Worm (Caenorhabditis elegans): Measurements from ENCODE around the gene col-2.

Gene col-2

ce11 chrIV:10128446-10128845 is 43.2 kb upstream of the col-2 start:
- TF ChIP-seq ztf-11 (tag; optimal IDR thresholded peaks at IDR 0.05), result no peak
- TF ChIP-seq mml-1 (tag; optimal IDR thresholded peaks at IDR 0.05), result no peak
- no peak for TF ChIP-seq fkh-2 (tag; optimal IDR thresholded peaks at IDR 0.05)
- no peak for TF ChIP-seq unc-39 (tag; optimal IDR thresholded peaks at IDR 0.05)
- TF ChIP-seq sea-2 (GFP tag; optimal IDR thresholded peaks at IDR 0.05), result no peak
- no peak for TF ChIP-seq egl-5 (tag; optimal IDR thresholded peaks at IDR 0.05)
- no peak for TF ChIP-seq ceh-28 (tag; optimal IDR thresholded peaks at IDR 0.05)
- no peak for TF ChIP-seq lsy-12 (tag; optimal IDR thresholded peaks at IDR 0.05)
- no peak for TF ChIP-seq skn-1 (tag; optimal IDR thresholded peaks at IDR 0.05)
- no peak for TF ChIP-seq hmg-11 (tag; optimal IDR thresholded peaks at IDR 0.05)
- TF ChIP-seq nhr-23 (tag; optimal IDR thresholded peaks at IDR 0.05), result no peak
- TF ChIP-seq pqm-1 (tag; optimal IDR thresholded peaks at IDR 0.05), result no peak
- no peak for TF ChIP-seq ama-1 (optimal IDR thresholded peaks at IDR 0.05)
- no peak for TF ChIP-seq egl-27 (tag; optimal IDR thresholded peaks at IDR 0.05)
- no peak for TF ChIP-seq nhr-237 (tag; optimal IDR thresholded peaks at IDR 0.05)
- no peak for TF ChIP-seq nhr-11 (tag; optimal IDR thresholded peaks at IDR 0.05)
- no peak for TF ChIP-seq jun-1 (tag; optimal IDR thresholded peaks at IDR 0.05)

- TF ChIP-seq lin-39 (tag; optimal IDR thresholded peaks at IDR 0.05) (no peak), nfya-1 (tag; optimal IDR thresholded peaks at IDR 0.05; ENCODE audit: insufficient read depth) (no peak), ZK546.5 (tag; optimal IDR thresholded peaks at IDR 0.05) (no peak), R02D3.7 (tag; optimal IDR thresholded peaks at IDR 0.05) (no peak), nhr-76 (tag; optimal IDR thresholded peaks at IDR 0.05) (no peak), nhr-11 (tag; optimal IDR thresholded peaks at IDR 0.05) (no peak)
Observed at ce11 chrIV:10126544-10126943, 41.3 kb upstream of the col-2 start, which contains the start of gene ctf-18. Gene ctf-18 (minus strand): TSS chrIV:10126644.

DNA sequence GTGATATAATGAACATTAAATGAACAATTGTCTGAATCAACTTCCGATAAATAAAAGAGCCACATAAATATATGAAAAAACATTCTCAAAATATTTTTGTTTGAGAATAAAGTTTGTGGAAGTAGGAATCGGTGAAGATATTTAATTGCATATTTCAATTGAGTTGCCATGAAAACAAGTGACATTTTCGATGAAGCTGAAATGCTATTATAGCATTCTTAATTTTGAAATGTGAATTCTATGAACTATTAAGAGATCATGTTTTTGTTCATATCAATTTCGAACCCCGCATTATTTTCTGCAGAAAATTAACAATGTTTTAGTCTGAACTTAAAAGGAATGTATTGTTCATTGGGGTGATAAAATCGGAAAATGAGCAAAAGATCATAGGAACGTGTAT is 37.0 kb upstream of the col-2 start, which contains the start of gene irld-21:
irld-21 (minus strand) TSS at position 101 of the 400 bp plus-strand sequence.
- no peak for TF ChIP-seq elt-2 (tag; optimal IDR thresholded peaks at IDR 0.05)
- TF ChIP-seq snpc-4 (tag; optimal IDR thresholded peaks at IDR 0.05), result no peak
- no peak for TF ChIP-seq fkh-10 (GFP tag; optimal IDR thresholded peaks at IDR 0.05)
- TF ChIP-seq pha-4 (tag; optimal IDR thresholded peaks at IDR 0.05), result no peak
- TF ChIP-seq ztf-11 (tag; optimal IDR thresholded peaks at IDR 0.05), result no peak
- no peak for TF ChIP-seq unc-62 (GFP tag; optimal IDR thresholded peaks at IDR 0.05)

- TF ChIP-seq tbx-2 (tag; optimal IDR thresholded peaks at IDR 0.05), result no peak
- no peak for TF ChIP-seq nhr-237 (tag; optimal IDR thresholded peaks at IDR 0.05)
Observed at ce11 chrIV:10116765-10117164, 31.5 kb upstream of the col-2 start.

DNA sequence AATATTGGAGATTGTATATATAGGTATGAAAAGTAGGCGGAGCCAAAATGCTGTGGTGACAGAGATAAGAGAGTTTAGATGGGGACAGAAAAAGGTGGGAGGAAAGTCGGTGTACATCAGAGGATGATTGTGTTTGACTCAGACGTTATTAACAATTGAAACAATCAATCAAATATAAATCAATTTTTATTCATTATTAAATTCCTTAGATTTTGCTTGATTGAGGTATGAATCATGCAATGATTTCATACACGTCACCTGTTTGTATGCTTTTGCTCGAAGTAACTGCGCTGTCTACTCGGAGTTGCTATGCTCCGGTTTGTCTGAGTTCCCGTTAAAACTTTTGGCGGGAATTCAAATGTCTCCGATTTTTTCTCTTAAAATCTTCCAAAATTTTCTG is 29.9 kb upstream of the col-2 start, which contains the start of gene C04G2.10:
C04G2.10 (plus strand) TSS at position 301 of the 400 bp plus-strand sequence.
- TF ChIP-seq fkh-2 (tag; optimal IDR thresholded peaks at IDR 0.05), result no peak
- no peak for TF ChIP-seq egl-27 (tag; optimal IDR thresholded peaks at IDR 0.05)
- no peak for TF ChIP-seq lin-15B (tag; optimal IDR thresholded peaks at IDR 0.05)
- TF ChIP-seq skn-1 (tag; optimal IDR thresholded peaks at IDR 0.05), result no peak
- TF ChIP-seq aly-2 (tag; optimal IDR thresholded peaks at IDR 0.05), result no peak
- TF ChIP-seq nfya-1 (tag; optimal IDR thresholded peaks at IDR 0.05; ENCODE audit: insufficient read depth), result no peak
- TF ChIP-seq mdl-1 (tag; optimal IDR thresholded peaks at IDR 0.05), result no peak
- no peak for TF ChIP-seq daf-12 (tag; optimal IDR thresholded peaks at IDR 0.05)
- TF ChIP-seq nhr-43 (tag; optimal IDR thresholded peaks at IDR 0.05; ENCODE audit: poor library complexity, severe bottlenecking), result no peak
- TF ChIP-seq nhr-23 (tag; optimal IDR thresholded peaks at IDR 0.05), result no peak
- TF ChIP-seq snpc-4 (tag; optimal IDR thresholded peaks at IDR 0.05), result no peak
- TF ChIP-seq ama-1 (optimal IDR thresholded peaks at IDR 0.05), result no peak
- TF ChIP-seq ceh-28 (tag; optimal IDR thresholded peaks at IDR 0.05), result no peak
- no peak for TF ChIP-seq ZK546.5 (tag; optimal IDR thresholded peaks at IDR 0.05)
- no peak for TF ChIP-seq nhr-67 (tag; optimal IDR thresholded peaks at IDR 0.05)
- TF ChIP-seq unc-39 (tag; optimal IDR thresholded peaks at IDR 0.05), result no peak

All from whole organism, L3 larva.